Worm (Caenorhabditis elegans) whole organism, L4 larva: ENCODE results near the gene clec-196.

Experiments used
- F44E2.7 ChIP-seq: fragments of 200-800 bp; sonication (Bioruptor generic); IDR thresholded peaks from 2 replicates; pipeline ENCODE4 v2.1.2; 2022; ENCODE audit warnings: missing genetic modification characterization, missing compliant biosample characterization
- F49E8.2 ChIP-seq: sonication (generic microtip); optimal IDR thresholded peaks from 2 replicates; lab custom pipeline; 2016; ENCODE audit warnings: missing compliant biosample characterization, mild to moderate bottlenecking, missing genetic modification characterization, borderline replicate concordance
- R02D3.7 ChIP-seq: fragments of 150-350 bp; sonication (generic microtip); optimal IDR thresholded peaks from 3 replicates; lab custom pipeline; 2014; ENCODE audit warnings: missing biosample characterization, missing genetic modification characterization
- T26A8.4 ChIP-seq: fragments of 200-800 bp; sonication (Bioruptor generic); IDR thresholded peaks from 2 replicates; pipeline ENCODE4 v1.3.6; 2022; ENCODE audit warnings: missing genetic modification characterization, missing compliant biosample characterization
- Y105C5A.15 ChIP-seq: fragments of 200-800 bp; sonication (Bioruptor generic); IDR thresholded peaks from 2 replicates; pipeline ENCODE4 v1.3.6; 2022; ENCODE audit warnings: missing genetic modification characterization, missing compliant biosample characterization
- Y5F2A.4 ChIP-seq: fragments of 200-800 bp; sonication (Bioruptor generic); optimal IDR thresholded peaks from 2 replicates; lab custom pipeline; 2018; ENCODE audit warnings: mild to moderate bottlenecking, missing genetic modification characterization, missing compliant biosample characterization
- ZK546.5 ChIP-seq, 2 experiments: sonication (generic microtip); optimal IDR thresholded peaks; 2 replicates each; lab custom pipeline; 2017; ENCODE audit warnings: missing biosample characterization in 2 of 2, missing genetic modification characterization in 2 of 2
- aha-1 ChIP-seq: fragments of 150-350 bp; peaks from one replicate; lab custom pipeline; 2014; ENCODE audit warnings: missing biosample characterization, missing genetic modification characterization
- aly-2 ChIP-seq: sonication (generic microtip); optimal IDR thresholded peaks from 2 replicates; lab custom pipeline; 2018; ENCODE audit warnings: missing biosample characterization, missing genetic modification characterization
- ceh-20 ChIP-seq: fragments of 200-800 bp; sonication (Bioruptor generic); IDR thresholded peaks from 2 replicates; pipeline ENCODE4 v1.3.6; 2022; ENCODE audit warnings: missing genetic modification reagents, missing genetic modification characterization, missing compliant biosample characterization
- ceh-82 ChIP-seq: sonication (generic microtip); optimal IDR thresholded peaks from 2 replicates; lab custom pipeline; 2017; ENCODE audit warnings: missing biosample characterization, missing genetic modification characterization
- cey-2 ChIP-seq: sonication (generic microtip); optimal IDR thresholded peaks from 3 replicates; lab custom pipeline; 2017; ENCODE audit warnings: missing genetic modification characterization, mild to moderate bottlenecking, missing compliant biosample characterization, antibody characterized with exemption, borderline replicate concordance; ENCODE audit not compliant: insufficient read depth
- ctbp-1 ChIP-seq: fragments of 200-800 bp; sonication (Bioruptor generic); IDR thresholded peaks from 2 replicates; pipeline ENCODE4 v1.3.6; 2022; ENCODE audit warnings: missing genetic modification reagents, missing genetic modification characterization, missing compliant biosample characterization
- daf-16 ChIP-seq, 3 experiments: sonication (generic microtip); optimal IDR thresholded peaks; 2 replicates each; lab custom pipeline; 2016 to 2017; ENCODE audit warnings: missing genetic modification characterization in 3 of 3, missing genetic modification reagents in 3 of 3, mild to moderate bottlenecking in 2 of 3, missing compliant biosample characterization in 2 of 3, missing biosample characterization in 1 of 3, moderate library complexity in 1 of 3
- daf-19 ChIP-seq: fragments of 200-800 bp; sonication (Bioruptor generic); conservative IDR thresholded peaks from 2 replicates; pipeline ENCODE4 v1.3.6; 2022; ENCODE audit warnings: missing genetic modification characterization, missing compliant biosample characterization
- duxl-1 ChIP-seq: sonication (generic microtip); optimal IDR thresholded peaks from 2 replicates; lab custom pipeline; 2016; ENCODE audit warnings: mild to moderate bottlenecking, missing genetic modification characterization, moderate library complexity, missing compliant biosample characterization; ENCODE audit not compliant: poor library complexity
- egl-43 ChIP-seq: fragments of 200-800 bp; sonication (Bioruptor generic); IDR thresholded peaks from 2 replicates; pipeline ENCODE4 v1.3.6; 2022; ENCODE audit warnings: missing genetic modification reagents, missing genetic modification characterization, missing compliant biosample characterization
- hif-1 ChIP-seq, 2 experiments: sonication (generic microtip); optimal IDR thresholded peaks; 2 replicates each; lab custom pipeline; 2016 to 2017; ENCODE audit warnings: missing compliant biosample characterization in 2 of 2, missing genetic modification characterization in 2 of 2, missing genetic modification reagents in 2 of 2, missing genotype in 2 of 2, mild to moderate bottlenecking in 1 of 2
- hmg-1.1 ChIP-seq: fragments of 200-800 bp; sonication (Bioruptor generic); IDR thresholded peaks from 2 replicates; pipeline ENCODE4 v1.3.6; 2022; ENCODE audit warnings: missing genetic modification reagents, missing genetic modification characterization, missing compliant biosample characterization
- lin-1 ChIP-seq: fragments of 200-800 bp; sonication (Bioruptor generic); IDR thresholded peaks from 2 replicates; pipeline ENCODE4 v1.3.6; 2022; ENCODE audit warnings: missing genetic modification reagents, missing genetic modification characterization, missing compliant biosample characterization
- lin-13 ChIP-seq: fragments of 150-350 bp; optimal IDR thresholded peaks from 2 replicates; lab custom pipeline; 2014; ENCODE audit warnings: missing biosample characterization, missing genetic modification reagents, missing genetic modification characterization
- lin-15B ChIP-seq: fragments of 150-350 bp; sonication (generic microtip); optimal IDR thresholded peaks from 3 replicates; lab custom pipeline; 2014; ENCODE audit warnings: missing biosample characterization, missing genetic modification characterization
- lin-38 ChIP-seq: fragments of 200-800 bp; sonication (Bioruptor generic); IDR thresholded peaks from 2 replicates; pipeline ENCODE4 v1.3.6; 2022; ENCODE audit warnings: missing genetic modification reagents, missing genetic modification characterization, missing compliant biosample characterization
- lsy-2 ChIP-seq, 2 experiments: fragments of 150-350 bp in 1 of 2; sonication (generic microtip) in 1 of 2; optimal IDR thresholded peaks; 2 replicates each; lab custom pipeline; 2014 to 2017; ENCODE audit warnings: missing biosample characterization in 2 of 2, missing genetic modification characterization in 2 of 2
- madf-5 ChIP-seq, 2 experiments: fragments of 200-800 bp; sonication (Bioruptor generic); IDR thresholded peaks; 2 replicates each; pipeline ENCODE4 v1.3.6; 2022; ENCODE audit warnings: missing compliant biosample characterization in 2 of 2, missing genetic modification characterization in 2 of 2
- mdt-29 ChIP-seq: fragments of 200-800 bp; sonication (Bioruptor generic); IDR thresholded peaks from 2 replicates; pipeline ENCODE4 v1.3.6; 2022; ENCODE audit warnings: missing genetic modification reagents, missing genetic modification characterization, missing compliant biosample characterization
- mep-1 ChIP-seq: fragments of 150-350 bp; sonication (generic microtip); optimal IDR thresholded peaks from 3 replicates; lab custom pipeline; 2014; ENCODE audit warnings: missing biosample characterization, missing genetic modification characterization
- nhr-111 ChIP-seq: fragments of 200-800 bp; sonication (Bioruptor generic); optimal IDR thresholded peaks from 2 replicates; lab custom pipeline; 2018; ENCODE audit warnings: mild to moderate bottlenecking, missing genetic modification characterization, missing compliant biosample characterization
- nhr-28 ChIP-seq: fragments of 150-350 bp; optimal IDR thresholded peaks from 2 replicates; lab custom pipeline; 2014; ENCODE audit warnings: missing biosample characterization, missing genetic modification characterization
- nhr-42 ChIP-seq: fragments of 200-800 bp; sonication (Bioruptor generic); IDR thresholded peaks from 2 replicates; pipeline ENCODE4 v1.3.6; 2022; ENCODE audit warnings: missing genetic modification characterization, missing compliant biosample characterization
- nhr-76 ChIP-seq: fragments of 150-350 bp; optimal IDR thresholded peaks from 2 replicates; lab custom pipeline; 2014; ENCODE audit warnings: missing biosample characterization, missing genetic modification characterization
- pha-4 ChIP-seq, 2 experiments: fragments of 150-350 bp in 1 of 2; fragments of 200-800 bp in 1 of 2; sonication (Bioruptor generic) in 1 of 2; IDR thresholded peaks in 1 of 2; optimal IDR thresholded peaks in 1 of 2; 2 replicates each; pipeline versions ENCODE4 v1.3.6 to Lab custom; 2014 to 2022; ENCODE audit warnings: missing genetic modification characterization in 2 of 2, missing genetic modification reagents in 2 of 2, missing biosample characterization in 1 of 2, missing compliant biosample characterization in 1 of 2
- php-3 ChIP-seq: fragments of 200-800 bp; sonication (Bioruptor generic); IDR thresholded peaks from 2 replicates; pipeline ENCODE4 v1.3.6; 2022; ENCODE audit warnings: missing genetic modification reagents, missing genetic modification characterization, missing compliant biosample characterization
- pqm-1 ChIP-seq: sonication (generic microtip); optimal IDR thresholded peaks from 2 replicates; lab custom pipeline; 2017; ENCODE audit warnings: missing biosample characterization, missing genetic modification characterization
- saeg-2 ChIP-seq: fragments of 200-800 bp; sonication (Bioruptor generic); IDR thresholded peaks from 2 replicates; pipeline ENCODE4 v1.3.6; 2022; ENCODE audit warnings: missing genetic modification reagents, missing genetic modification characterization, missing compliant biosample characterization
- set-16 ChIP-seq: fragments of 200-800 bp; sonication (Bioruptor generic); IDR thresholded peaks from 2 replicates; pipeline ENCODE4 v1.3.6; 2022; ENCODE audit warnings: missing genetic modification reagents, missing genetic modification characterization, missing compliant biosample characterization
- snpc-1.2 ChIP-seq: fragments of 200-800 bp; sonication (Bioruptor generic); IDR thresholded peaks from 2 replicates; pipeline ENCODE4 v1.3.6; 2022; ENCODE audit warnings: missing genetic modification reagents, missing genetic modification characterization, missing compliant biosample characterization
- tra-1 ChIP-seq: fragments of 200-800 bp; sonication (Bioruptor generic); IDR thresholded peaks from 2 replicates; pipeline ENCODE4 v1.3.6; 2022; ENCODE audit warnings: missing genetic modification reagents, missing genetic modification characterization, missing compliant biosample characterization
- unc-62 ChIP-seq, 3 experiments: fragments of 150-350 bp in 1 of 3; sonication (generic microtip); optimal IDR thresholded peaks in 2 of 3; peaks in 1 of 3; 1 replicate in 1 of 3; 2 replicates in 2 of 3; lab custom pipeline; 2014 to 2017; ENCODE audit warnings: missing biosample characterization in 3 of 3, missing genetic modification characterization in 3 of 3, missing genetic modification reagents in 3 of 3, missing genotype in 1 of 3
- zfp-3 ChIP-seq: fragments of 200-800 bp; sonication (Bioruptor generic); conservative IDR thresholded peaks from 2 replicates; pipeline ENCODE4 v1.3.6; 2022; ENCODE audit warnings: missing genetic modification reagents, missing genetic modification characterization, missing compliant biosample characterization

The clec-196 gene

ce11 chrIV:17278861-17279591 lies 2.3 kb downstream of the clec-196 start, which contains the start of gene hsp-1 (continued):
- no peak for TF ChIP-seq lin-1 (GFP tag; lab: Robert Waterston, UW)
- no peak for TF ChIP-seq R02D3.7 (tag; lab: Kevin White, UChicago)
- no peak for TF ChIP-seq ctbp-1
- TF ChIP-seq ceh-82 (tag; lab: Kevin White, UChicago): no peak
- TF ChIP-seq nhr-111: no peak
- TF ChIP-seq duxl-1 (tag; lab: Kevin White, UChicago): peak; percentile 4
- TF ChIP-seq Y5F2A.4 (GFP tag; lab: Kevin White, UChicago): no peak
- no peak for TF ChIP-seq cey-2 (tag; lab: Kevin White, UChicago)
- TF ChIP-seq nhr-28 (tag; lab: Kevin White, UChicago): no peak
- no peak for TF ChIP-seq pqm-1 (tag; lab: Kevin White, UChicago)
- TF ChIP-seq mdt-29: 0 out of 2 replicates have a peak, but pooled peaks have one; percentile 35
- TF ChIP-seq, all 104 proteins: peak for 14

ce11 chrIV:17279592-17280440 lies 3.1 kb downstream of the clec-196 start:
- TF ChIP-seq Y105C5A.15 (GFP tag; lab: Robert Waterston, UW) (peak; percentile 15; the same call in 1 of the 2 replicates), snpc-1.2 (peak; percentile 75), T26A8.4 (GFP tag; lab: Robert Waterston, UW) (peak; percentile 24; the same call in 1 of the 2 replicates), madf-5 (GFP tag; IDR thresholded peaks at IDR 0.05; lab: Robert Waterston, UW) (peak in 1 of 2 experiments; percentile 18; a peak in 1 of 4 replicates), aha-1 (tag; lab: Kevin White, UChicago) (peak; percentile 36), hif-1 (tag; optimal IDR thresholded peaks at IDR 0.05; lab: Kevin White, UChicago) (no peak), lsy-2 (tag; optimal IDR thresholded peaks at IDR 0.05; lab: Kevin White, UChicago) (peak in 1 of 2 experiments; percentile 41), hmg-1.1 (no peak), daf-19 (peak; percentile 49; the same call in 1 of the 2 replicates), F49E8.2 (tag; lab: Kevin White, UChicago) (peak; percentile 37), tra-1 (0 out of 2 replicates have a peak, but pooled peaks have one; percentile 4), pha-4 (GFP tag; IDR thresholded peaks at IDR 0.05; lab: Robert Waterston, UW) (peak; percentile 73), pha-4 (tag; optimal IDR thresholded peaks at IDR 0.05; lab: Kevin White, UChicago) (no peak), zfp-3 (GFP tag; lab: Robert Waterston, UW) (peak; percentile 59; the same call in 1 of the 2 replicates), nhr-28 (tag; lab: Kevin White, UChicago) (no peak), daf-16 (GFP tag; optimal IDR thresholded peaks at IDR 0.05; lab: Kevin White, UChicago) (no peak), daf-16 (tag; optimal IDR thresholded peaks at IDR 0.05; lab: Kevin White, UChicago) (peak; percentile 12), ZK546.5 (tag; optimal IDR thresholded peaks at IDR 0.05; lab: Kevin White, UChicago) (no peak), mep-1 (tag; lab: Kevin White, UChicago) (peak; percentile 14), lin-13 (GFP tag; lab: Kevin White, UChicago) (peak; percentile 17), ceh-20 (no peak; the same call in 1 of the 2 replicates), nhr-42 (GFP tag; lab: Robert Waterston, UW) (no peak), lin-38 (peak; percentile 27; the same call in 1 of the 2 replicates), nhr-76 (tag; lab: Kevin White, UChicago) (no peak), php-3 (GFP tag; lab: Robert Waterston, UW) (peak; percentile 34; the same call in 1 of the 2 replicates), set-16 (GFP tag; lab: Robert Waterston, UW) (peak; percentile 59; the same call in 1 of the 2 replicates), egl-43 (GFP tag; lab: Robert Waterston, UW) (0 out of 2 replicates have a peak, but pooled peaks have one; percentile 50), mdt-29 (0 out of 2 replicates have a peak, but pooled peaks have one; percentile 7), saeg-2 (GFP tag; lab: Robert Waterston, UW) (0 out of 2 replicates have a peak, but pooled peaks have one; percentile 32), lin-1 (GFP tag; lab: Robert Waterston, UW) (peak; percentile 74), aly-2 (tag; lab: Kevin White, UChicago) (peak; percentile 81), ctbp-1 (peak; percentile 34; the same call in 1 of the 2 replicates), lin-15B (tag; lab: Kevin White, UChicago) (no peak), F44E2.7 (GFP tag; lab: Robert Waterston, UW) (peak; percentile 19; the same call in 1 of the 2 replicates), unc-62 (GFP tag; optimal IDR thresholded peaks at IDR 0.05 in 1 of 2; lab: Kevin White, UChicago) (no peak), unc-62 (tag; optimal IDR thresholded peaks at IDR 0.05; lab: Kevin White, UChicago) (no peak)
